Fruit fly (Drosophila melanogaster): ENCODE results near the gene CG11791.

DNA sequence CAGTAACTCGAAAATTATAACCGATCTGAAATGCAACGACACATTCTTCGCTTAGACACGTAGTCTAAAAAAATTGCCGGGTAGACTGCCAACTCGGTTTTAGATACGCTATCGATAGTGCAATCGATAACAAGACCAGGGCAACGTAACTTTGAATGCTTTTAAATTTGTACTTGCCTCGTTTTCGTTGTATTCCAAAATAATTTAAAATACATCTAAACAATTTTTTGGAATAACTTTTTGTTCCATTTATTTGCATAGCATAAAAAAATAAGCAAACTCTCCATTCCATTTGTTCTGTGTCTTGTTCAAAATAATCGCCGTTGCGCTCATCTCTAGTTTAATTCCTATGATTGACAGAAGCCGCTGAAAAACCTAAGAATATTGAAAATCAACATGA is 20.2 kb downstream of the CG11791 start, which contains the start of the genes Stt3B and CG11839:
- TF ChIP-seq Mnt (GFP tag; optimal IDR thresholded peaks at IDR 0.05), result peak; percentile 82
- TF ChIP-seq CG11617 (GFP tag; optimal IDR thresholded peaks at IDR 0.05), result peak; percentile 77
